Worm (Caenorhabditis elegans) whole organism, L3 larva: ENCODE data around the gene spop-1.

Source experiments
- ceh-16 ChIP-seq: sonication (generic microtip); optimal IDR thresholded peaks from 2 replicates; lab custom pipeline; 2017; ENCODE audit warnings: missing biosample characterization, missing genetic modification characterization
- fos-1 ChIP-seq: fragments of 150-350 bp; optimal IDR thresholded peaks from 2 replicates; lab custom pipeline; 2014; ENCODE audit warnings: missing biosample characterization, missing genetic modification characterization
- lin-39 ChIP-seq: fragments of 150-350 bp; optimal IDR thresholded peaks from 2 replicates; lab custom pipeline; 2018; ENCODE audit warnings: missing biosample characterization, missing genetic modification reagents, missing genetic modification characterization
- nhr-25 ChIP-seq: sonication (generic microtip); optimal IDR thresholded peaks from 2 replicates; lab custom pipeline; 2017; ENCODE audit warnings: missing biosample characterization, missing genetic modification characterization
- nhr-67 ChIP-seq: fragments of 150-350 bp; optimal IDR thresholded peaks from 2 replicates; lab custom pipeline; 2014; ENCODE audit warnings: missing biosample characterization, missing genetic modification characterization
- unc-39 ChIP-seq: sonication (generic microtip); optimal IDR thresholded peaks from 4 replicates; lab custom pipeline; 2017; ENCODE audit warnings: missing biosample characterization, missing genetic modification characterization
- unc-62 ChIP-seq: fragments of 150-350 bp; sonication (generic microtip); optimal IDR thresholded peaks from 4 replicates; lab custom pipeline; 2014; ENCODE audit warnings: missing biosample characterization, missing genetic modification reagents, missing genetic modification characterization

ce11 chrIII:10085103-10085502 is 12.8 kb downstream of the spop-1 start, which contains the start of gene T16H12.13:
- TF ChIP-seq unc-39 (tag; lab: Kevin White, UChicago) (no peak), unc-62 (GFP tag; lab: Kevin White, UChicago) (no peak), nhr-67 (tag; lab: Kevin White, UChicago) (no peak), lin-39 (no peak), fos-1 (tag; lab: Kevin White, UChicago) (no peak), nhr-25 (tag; lab: Kevin White, UChicago) (no peak), ceh-16 (tag; lab: Kevin White, UChicago) (no peak)
